Worm (Caenorhabditis elegans): Measurements from ENCODE around the gene plpp-1.2.

DNA sequence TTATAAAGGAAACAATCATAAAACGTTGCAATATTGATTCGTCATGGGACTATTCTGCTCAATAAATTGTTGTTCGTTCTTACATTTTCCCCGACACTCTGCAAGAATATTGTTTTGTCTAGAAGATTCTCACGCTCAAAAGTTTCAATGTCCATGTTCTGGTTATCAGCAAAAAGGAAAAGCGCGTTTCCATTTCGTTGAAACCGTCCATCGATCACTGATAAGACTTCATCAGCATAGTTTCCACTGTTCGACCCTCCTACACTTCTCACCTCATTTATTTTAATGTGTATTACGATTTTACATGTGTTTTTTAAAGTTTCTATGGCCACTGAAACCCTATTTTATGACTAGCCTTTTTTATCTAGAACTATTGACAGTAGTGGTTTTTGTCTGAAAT is 34.8 kb downstream of the plpp-1.2 start:
- TF ChIP-seq ccch-3 (GFP tag; optimal IDR thresholded peaks at IDR 0.05) (no peak), ztf-18 (tag; optimal IDR thresholded peaks at IDR 0.05) (no peak), egl-44 (GFP tag; IDR thresholded peaks at IDR 0.05) (no peak), Y53G8AR.9 (GFP tag; conservative IDR thresholded peaks at IDR 0.05) (no peak)
